Worm (Caenorhabditis elegans) whole organism, mixed stage, embryonic: ENCODE measurements around the gene F46G10.2.
A peak's percentile ranks its signal among the peaks of the same experiment; 100 is the strongest.

Experiments
- bed-3 ChIP-seq: fragments of 200-800 bp; sonication (Bioruptor generic); optimal IDR thresholded peaks from 3 replicates; lab custom pipeline; 2018; ENCODE audit warnings: mild to moderate bottlenecking, missing genetic modification characterization, moderate library complexity, missing compliant biosample characterization
- blmp-1 ChIP-seq: fragments of 150-350 bp; optimal IDR thresholded peaks from 2 replicates; lab custom pipeline; 2014; ENCODE audit warnings: missing biosample characterization, missing genetic modification characterization
- ceh-39 ChIP-seq: fragments of 150-350 bp; optimal IDR thresholded peaks from 2 replicates; lab custom pipeline; 2014; ENCODE audit warnings: missing biosample characterization, missing genetic modification characterization
- ceh-83 ChIP-seq: fragments of 200-800 bp; sonication (Bioruptor generic); optimal IDR thresholded peaks from 2 replicates; lab custom pipeline; 2018; ENCODE audit warnings: mild to moderate bottlenecking, missing genetic modification characterization, missing compliant biosample characterization
- ces-1 ChIP-seq: fragments of 150-350 bp; optimal IDR thresholded peaks from 2 replicates; lab custom pipeline; 2014; ENCODE audit warnings: missing biosample characterization, missing genetic modification reagents, missing genetic modification characterization
- elt-1 ChIP-seq: sonication (generic microtip); optimal IDR thresholded peaks from 2 replicates; lab custom pipeline; 2017; ENCODE audit warnings: missing genetic modification characterization, mild to moderate bottlenecking, missing compliant biosample characterization, antibody characterized with exemption, moderate library complexity, borderline replicate concordance; ENCODE audit not compliant: insufficient read depth
- elt-3 ChIP-seq: fragments of 150-350 bp; optimal IDR thresholded peaks from 2 replicates; lab custom pipeline; 2014; ENCODE audit warnings: missing biosample characterization, missing genetic modification characterization
- flh-1 ChIP-seq: fragments of 200-800 bp; sonication (Bioruptor generic); optimal IDR thresholded peaks from 2 replicates; lab custom pipeline; 2018; ENCODE audit warnings: mild to moderate bottlenecking, missing genetic modification characterization, moderate library complexity, missing compliant biosample characterization
- ham-2 ChIP-seq: fragments of 200-800 bp; sonication (Bioruptor generic); optimal IDR thresholded peaks from 2 replicates; lab custom pipeline; 2018; ENCODE audit warnings: mild to moderate bottlenecking, missing genetic modification characterization, missing compliant biosample characterization
- hlh-1 ChIP-seq: fragments of 150-350 bp; optimal IDR thresholded peaks from 2 replicates; lab custom pipeline; 2014; ENCODE audit warnings: missing biosample characterization, missing genetic modification reagents, missing genetic modification characterization
- lin-13 ChIP-seq: fragments of 150-350 bp; optimal IDR thresholded peaks from 2 replicates; lab custom pipeline; 2014; ENCODE audit warnings: missing biosample characterization, missing genetic modification characterization
- lin-32 ChIP-seq: fragments of 200-800 bp; sonication (Bioruptor generic); optimal IDR thresholded peaks from 2 replicates; lab custom pipeline; 2018; ENCODE audit warnings: mild to moderate bottlenecking, missing genetic modification characterization, missing compliant biosample characterization
- lsy-2 ChIP-seq: fragments of 150-350 bp; optimal IDR thresholded peaks from 2 replicates; lab custom pipeline; 2014; ENCODE audit warnings: missing biosample characterization, missing genetic modification characterization
- mab-5 ChIP-seq: fragments of 150-350 bp; optimal IDR thresholded peaks from 2 replicates; lab custom pipeline; 2014; ENCODE audit warnings: missing biosample characterization, missing genetic modification characterization
- mls-2 ChIP-seq: sonication (generic microtip); optimal IDR thresholded peaks from 2 replicates; lab custom pipeline; 2016; ENCODE audit warnings: mild to moderate bottlenecking, missing genetic modification characterization, moderate library complexity, missing compliant biosample characterization
- nhr-12 ChIP-seq: fragments of 150-350 bp; optimal IDR thresholded peaks from 2 replicates; lab custom pipeline; 2014; ENCODE audit warnings: missing biosample characterization, missing genetic modification characterization
- nhr-2 ChIP-seq: fragments of 150-350 bp; optimal IDR thresholded peaks from 2 replicates; lab custom pipeline; 2014; ENCODE audit warnings: missing biosample characterization, missing genetic modification characterization
- nhr-237 ChIP-seq: fragments of 150-350 bp; optimal IDR thresholded peaks from 2 replicates; lab custom pipeline; 2014; ENCODE audit warnings: missing biosample characterization, missing genetic modification characterization
- nhr-28 ChIP-seq: fragments of 150-350 bp; optimal IDR thresholded peaks from 2 replicates; lab custom pipeline; 2014; ENCODE audit warnings: missing biosample characterization, missing genetic modification characterization
- nhr-76 ChIP-seq: sonication (generic microtip); optimal IDR thresholded peaks from 2 replicates; lab custom pipeline; 2017; ENCODE audit warnings: missing biosample characterization, missing genetic modification characterization
- sem-2 ChIP-seq: fragments of 200-800 bp; sonication (Bioruptor generic); optimal IDR thresholded peaks from 2 replicates; lab custom pipeline; 2018; ENCODE audit warnings: mild to moderate bottlenecking, missing genetic modification characterization, missing compliant biosample characterization
- snpc-4 ChIP-seq: fragments of 150-350 bp; optimal IDR thresholded peaks from 2 replicates; lab custom pipeline; 2014; ENCODE audit warnings: missing biosample characterization, missing genetic modification characterization
- tbx-8 ChIP-seq: fragments of 200-800 bp; sonication (Bioruptor generic); optimal IDR thresholded peaks from 2 replicates; lab custom pipeline; 2018; ENCODE audit warnings: mild to moderate bottlenecking, missing genetic modification characterization, moderate library complexity, missing compliant biosample characterization
- unc-120 ChIP-seq: sonication (generic microtip); optimal IDR thresholded peaks from 2 replicates; lab custom pipeline; 2017; ENCODE audit warnings: missing genetic modification characterization, missing compliant biosample characterization; ENCODE audit not compliant: poor library complexity, severe bottlenecking
- unc-62 ChIP-seq: fragments of 150-350 bp; optimal IDR thresholded peaks from 2 replicates; lab custom pipeline; 2014; ENCODE audit warnings: missing biosample characterization, missing genetic modification reagents, missing genetic modification characterization
- zip-8 ChIP-seq: fragments of 150-350 bp; optimal IDR thresholded peaks from 2 replicates; lab custom pipeline; 2014; ENCODE audit warnings: missing biosample characterization, missing genetic modification characterization

F46G10.2 gene

ce11 chrX:13358573-13358972 is 35.8 kb downstream of the F46G10.2 start:
- TF ChIP-seq blmp-1 (tag; lab: Kevin White, UChicago) = peak; percentile 3
- peak; percentile 14 for TF ChIP-seq ham-2 (GFP tag; lab: Kevin White, UChicago)
- TF ChIP-seq zip-8 (tag; lab: Kevin White, UChicago) = no peak
- no peak for TF ChIP-seq flh-1
- TF ChIP-seq, all 35 proteins: peak for 2

DNA sequence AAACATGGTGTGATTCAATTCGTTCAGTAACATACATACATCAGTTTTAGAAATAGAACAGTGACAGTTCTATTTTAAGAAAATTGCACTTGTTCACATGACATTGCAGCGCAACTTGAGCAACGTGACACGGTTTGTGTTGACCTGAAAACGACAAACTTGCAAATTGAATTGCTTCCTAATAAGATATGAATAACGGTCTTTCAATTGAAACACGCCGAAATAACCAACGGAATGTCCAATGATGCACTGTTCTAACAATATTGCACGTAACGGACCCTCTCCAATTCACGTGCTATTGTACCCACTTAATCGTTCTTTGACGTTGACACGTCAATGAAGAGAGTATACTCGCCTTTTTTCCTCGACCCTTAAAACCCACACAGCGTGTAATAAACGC is 37.0 kb downstream of the F46G10.2 start:
- TF ChIP-seq nhr-2 (tag; lab: Kevin White, UChicago) (peak; percentile 17), nhr-76 (no peak), ces-1 (GFP tag; lab: Kevin White, UChicago) (no peak), unc-62 (no peak), nhr-28 (tag; lab: Kevin White, UChicago) (no peak), unc-120 (tag; lab: Kevin White, UChicago) (no peak)

ce11 chrX:13360632-13361031 is 37.9 kb downstream of the F46G10.2 start:
- no peak for TF ChIP-seq ces-1 (GFP tag; lab: Kevin White, UChicago)
- TF ChIP-seq lin-13 (tag; lab: Kevin White, UChicago) = no peak
- TF ChIP-seq zip-8 (tag; lab: Kevin White, UChicago) = no peak
- TF ChIP-seq hlh-1 (tag; lab: Kevin White, UChicago) = no peak
- no peak for TF ChIP-seq lin-32
- TF ChIP-seq, all 35 proteins: peak for 0

DNA sequence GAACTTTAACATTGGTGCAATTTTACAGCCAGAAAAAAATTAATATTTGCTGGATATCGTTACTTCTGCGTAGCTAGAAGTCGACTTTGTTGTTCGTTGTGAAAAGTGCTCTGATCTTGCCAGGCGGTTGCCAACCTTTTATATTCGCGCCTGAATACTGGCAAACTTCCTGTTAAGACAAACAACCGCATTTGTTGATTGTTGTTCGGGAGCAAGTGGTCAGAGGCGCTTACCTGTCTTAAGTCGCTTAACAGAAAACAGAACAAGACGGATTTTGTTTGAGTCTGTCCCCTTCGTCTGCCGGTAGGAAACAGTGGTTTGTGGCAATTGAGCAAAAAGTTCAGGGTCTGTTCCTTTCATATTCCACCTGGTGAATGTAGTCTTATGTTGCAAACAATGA is 39.7 kb downstream of the F46G10.2 start, which contains the start of gene C49F8.15:
Gene C49F8.15, minus strand, starts transcription at position 101 of the 400 bp plus-strand sequence.
- no peak for TF ChIP-seq ceh-39
- TF ChIP-seq lin-32 = no peak
- no peak for TF ChIP-seq bed-3
- no peak for TF ChIP-seq zip-8 (tag; lab: Kevin White, UChicago)

ce11 chrX:13364897-13365296 is 42.1 kb downstream of the F46G10.2 start, which contains the start of gene C49F8.1:
TSS of gene C49F8.1 (minus strand) at chrX:13364997.
- TF ChIP-seq sem-2 (GFP tag; lab: Kevin White, UChicago) = no peak

DNA sequence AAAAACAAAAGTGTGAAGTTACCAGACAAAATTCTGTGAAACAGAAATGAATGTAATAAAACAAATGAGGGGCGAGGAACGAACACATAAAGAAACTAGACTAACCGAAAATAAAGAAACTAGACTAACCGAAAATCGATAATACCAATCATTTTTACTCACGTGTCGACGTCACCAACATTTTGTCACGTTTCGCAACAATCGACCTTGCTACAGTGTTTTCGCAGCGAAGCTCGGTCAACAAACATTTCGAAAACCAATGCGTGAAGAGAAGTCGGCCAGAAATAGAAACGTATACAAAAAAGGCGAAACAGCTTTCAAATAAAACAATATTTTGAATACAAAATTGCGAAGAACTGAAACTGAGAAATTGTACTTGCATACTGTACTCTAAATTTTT is 44.2 kb downstream of the F46G10.2 start:
- TF ChIP-seq zip-8 (tag; lab: Kevin White, UChicago) = no peak
- TF ChIP-seq nhr-2 (tag; lab: Kevin White, UChicago) = no peak
- TF ChIP-seq nhr-237 (tag; lab: Kevin White, UChicago) = no peak
- TF ChIP-seq mls-2 = no peak
- TF ChIP-seq bed-3 = no peak
- TF ChIP-seq unc-62 = no peak
- TF ChIP-seq mab-5 = no peak
- TF ChIP-seq elt-1 (tag; lab: Kevin White, UChicago) = no peak
- TF ChIP-seq lin-13 (tag; lab: Kevin White, UChicago) = no peak
- TF ChIP-seq elt-3 (tag; lab: Kevin White, UChicago) = no peak
- no peak for TF ChIP-seq lin-32

- TF ChIP-seq tbx-8 (GFP tag; lab: Kevin White, UChicago) (no peak), lsy-2 (no peak)
Measured at ce11 chrX:13368283-13368682, 45.5 kb downstream of the F46G10.2 start.

- TF ChIP-seq sem-2 (GFP tag; lab: Kevin White, UChicago) = no peak
- no peak for TF ChIP-seq nhr-237 (tag; lab: Kevin White, UChicago)
- no peak for TF ChIP-seq ceh-83
- no peak for TF ChIP-seq snpc-4 (tag; lab: Kevin White, UChicago)
- TF ChIP-seq nhr-12 (tag; lab: Kevin White, UChicago) = no peak
- no peak for TF ChIP-seq blmp-1 (tag; lab: Kevin White, UChicago)
- no peak for TF ChIP-seq nhr-76
- TF ChIP-seq lin-13 (tag; lab: Kevin White, UChicago) = no peak
Measured at ce11 chrX:13376185-13376584, 53.4 kb downstream of the F46G10.2 start.
